Fruit fly (Drosophila melanogaster): ENCODE data around the gene CG4393.

Gene CG4393

dm6 chr3R:23346893-23347396, 37.6 kb downstream of the CG4393 start:
- TF ChIP-seq usp (GFP tag; optimal IDR thresholded peaks at IDR 0.05) (no peak), Dll (optimal IDR thresholded peaks at IDR 0.05) (no peak), CG8478 (optimal IDR thresholded peaks at IDR 0.05) (no peak), pan (optimal IDR thresholded peaks at IDR 0.05) (no peak), psq (optimal IDR thresholded peaks at IDR 0.05) (no peak), EcR (GFP tag; optimal IDR thresholded peaks at IDR 0.05) (no peak)

dm6 chr3R:23346007-23346681, 38.4 kb downstream of the CG4393 start, which contains the start of gene pnt:
Gene pnt (minus strand): TSS chr3R:23346167.
- peak; percentile 31 for TF ChIP-seq Dll (optimal IDR thresholded peaks at IDR 0.05)
- TF ChIP-seq pan (optimal IDR thresholded peaks at IDR 0.05), result no peak

dm6 chr3R:23345057-23345776, 39.4 kb downstream of the CG4393 start:
- no peak for TF ChIP-seq Dll (optimal IDR thresholded peaks at IDR 0.05)
- TF ChIP-seq EcR (GFP tag; optimal IDR thresholded peaks at IDR 0.05), result no peak
- no peak for TF ChIP-seq CG8478 (optimal IDR thresholded peaks at IDR 0.05)
- TF ChIP-seq pan (optimal IDR thresholded peaks at IDR 0.05), result no peak
- no peak for TF ChIP-seq usp (GFP tag; optimal IDR thresholded peaks at IDR 0.05)
- TF ChIP-seq psq (optimal IDR thresholded peaks at IDR 0.05), result no peak

dm6 chr3R:23343707-23344310, 40.8 kb downstream of the CG4393 start:
- TF ChIP-seq EcR (GFP tag; optimal IDR thresholded peaks at IDR 0.05), result no peak
- TF ChIP-seq CG8478 (optimal IDR thresholded peaks at IDR 0.05), result no peak
- no peak for TF ChIP-seq Dll (optimal IDR thresholded peaks at IDR 0.05)
- TF ChIP-seq pan (optimal IDR thresholded peaks at IDR 0.05), result no peak
- no peak for TF ChIP-seq usp (GFP tag; optimal IDR thresholded peaks at IDR 0.05)
- TF ChIP-seq psq (optimal IDR thresholded peaks at IDR 0.05), result no peak

- TF ChIP-seq EcR (GFP tag; optimal IDR thresholded peaks at IDR 0.05) (no peak), usp (GFP tag; optimal IDR thresholded peaks at IDR 0.05) (no peak), CG8478 (optimal IDR thresholded peaks at IDR 0.05) (no peak), pan (optimal IDR thresholded peaks at IDR 0.05) (no peak), Dll (optimal IDR thresholded peaks at IDR 0.05) (no peak), psq (optimal IDR thresholded peaks at IDR 0.05) (no peak)
Observed at dm6 chr3R:23341769-23342352, 42.7 kb downstream of the CG4393 start.

- TF ChIP-seq EcR (GFP tag; optimal IDR thresholded peaks at IDR 0.05) (no peak), usp (GFP tag; optimal IDR thresholded peaks at IDR 0.05) (no peak), CG8478 (optimal IDR thresholded peaks at IDR 0.05) (no peak), pan (optimal IDR thresholded peaks at IDR 0.05) (no peak), Dll (optimal IDR thresholded peaks at IDR 0.05) (no peak), psq (optimal IDR thresholded peaks at IDR 0.05) (no peak)
Observed at dm6 chr3R:23340621-23341020, 44.0 kb downstream of the CG4393 start.

- TF ChIP-seq pan (optimal IDR thresholded peaks at IDR 0.05) (no peak), CG8478 (optimal IDR thresholded peaks at IDR 0.05) (no peak), Dll (optimal IDR thresholded peaks at IDR 0.05) (no peak), psq (optimal IDR thresholded peaks at IDR 0.05) (no peak), EcR (GFP tag; optimal IDR thresholded peaks at IDR 0.05) (no peak), usp (GFP tag; optimal IDR thresholded peaks at IDR 0.05) (no peak)
Observed at dm6 chr3R:23338290-23338689, 46.3 kb downstream of the CG4393 start.

- TF ChIP-seq CG8478 (optimal IDR thresholded peaks at IDR 0.05), result no peak
- TF ChIP-seq usp (GFP tag; optimal IDR thresholded peaks at IDR 0.05), result no peak
- no peak for TF ChIP-seq EcR (GFP tag; optimal IDR thresholded peaks at IDR 0.05)
- TF ChIP-seq Dll (optimal IDR thresholded peaks at IDR 0.05), result no peak
- TF ChIP-seq pan (optimal IDR thresholded peaks at IDR 0.05), result no peak
- no peak for TF ChIP-seq psq (optimal IDR thresholded peaks at IDR 0.05)
Observed at dm6 chr3R:23337183-23337825, 47.3 kb downstream of the CG4393 start.

- TF ChIP-seq Dll (optimal IDR thresholded peaks at IDR 0.05) (no peak), CG8478 (optimal IDR thresholded peaks at IDR 0.05) (no peak), psq (optimal IDR thresholded peaks at IDR 0.05) (no peak), EcR (GFP tag; optimal IDR thresholded peaks at IDR 0.05) (no peak), usp (GFP tag; optimal IDR thresholded peaks at IDR 0.05) (no peak), pan (optimal IDR thresholded peaks at IDR 0.05) (no peak)
Observed at dm6 chr3R:23336513-23336912, 48.1 kb downstream of the CG4393 start.

dm6 chr3R:23335577-23335976, 49.0 kb downstream of the CG4393 start:
- TF ChIP-seq pan (optimal IDR thresholded peaks at IDR 0.05) (no peak), psq (optimal IDR thresholded peaks at IDR 0.05) (no peak), EcR (GFP tag; optimal IDR thresholded peaks at IDR 0.05) (no peak), CG8478 (optimal IDR thresholded peaks at IDR 0.05) (no peak), Dll (optimal IDR thresholded peaks at IDR 0.05) (no peak), usp (GFP tag; optimal IDR thresholded peaks at IDR 0.05) (no peak)

- TF ChIP-seq psq (optimal IDR thresholded peaks at IDR 0.05) (no peak), Dll (optimal IDR thresholded peaks at IDR 0.05) (no peak), CG8478 (optimal IDR thresholded peaks at IDR 0.05) (no peak), usp (GFP tag; optimal IDR thresholded peaks at IDR 0.05) (no peak), EcR (GFP tag; optimal IDR thresholded peaks at IDR 0.05) (no peak), pan (optimal IDR thresholded peaks at IDR 0.05) (no peak)
Observed at dm6 chr3R:23334866-23335265, 49.7 kb downstream of the CG4393 start.

Data from whole organism.